Fruit fly (Drosophila melanogaster): ENCODE results near the gene tkv.

dm6 chr2L:5254105-5254711 is 17.0 kb downstream of the tkv start:
- TF ChIP-seq CG8478 (optimal IDR thresholded peaks at IDR 0.05) (no peak), CTCF (optimal IDR thresholded peaks at IDR 0.05) (no peak)

All from S2 (cell line).